Worm (Caenorhabditis elegans) whole organism, early embryonic: ENCODE results near the gene clec-193.

Experiments
- F13C5.2 ChIP-seq: sonication (generic microtip); optimal IDR thresholded peaks from 2 replicates; lab custom pipeline; 2017; ENCODE audit warnings: mild to moderate bottlenecking, missing genetic modification characterization, inconsistent platforms, missing compliant biosample characterization
- ama-1 ChIP-seq: fragments of 150-350 bp; optimal IDR thresholded peaks from 2 replicates; lab custom pipeline; 2014
- ceh-13 ChIP-seq: fragments of 200-800 bp; sonication (Bioruptor generic); optimal IDR thresholded peaks from 2 replicates; lab custom pipeline; 2018; ENCODE audit warnings: mild to moderate bottlenecking, missing genetic modification characterization, missing compliant biosample characterization
- ceh-36 ChIP-seq: sonication (generic microtip); optimal IDR thresholded peaks from 2 replicates; lab custom pipeline; 2016; ENCODE audit warnings: missing genetic modification characterization, inconsistent platforms, missing compliant biosample characterization
- ets-7 ChIP-seq: sonication (generic microtip); optimal IDR thresholded peaks from 2 replicates; lab custom pipeline; 2016; ENCODE audit warnings: missing genotype, missing genetic modification characterization, missing compliant biosample characterization
- flt-1 ChIP-seq: fragments of 200-800 bp; sonication (Bioruptor generic); IDR thresholded peaks from 2 replicates; pipeline ENCODE4 v1.3.6; 2022; ENCODE audit warnings: missing genetic modification characterization, missing compliant biosample characterization
- hmbx-1 ChIP-seq: sonication (generic microtip); optimal IDR thresholded peaks from 2 replicates; lab custom pipeline; 2016; ENCODE audit warnings: mild to moderate bottlenecking, missing genetic modification characterization, missing compliant biosample characterization
- hmg-4 ChIP-seq: fragments of 200-800 bp; sonication (Bioruptor generic); optimal IDR thresholded peaks from 2 replicates; lab custom pipeline; 2018; ENCODE audit warnings: mild to moderate bottlenecking, missing genetic modification characterization, missing compliant biosample characterization
- pes-1 ChIP-seq: fragments of 200-800 bp; sonication (Bioruptor generic); IDR thresholded peaks from 2 replicates; pipeline ENCODE4 v1.3.6; 2022; ENCODE audit warnings: missing genetic modification reagents, missing genetic modification characterization, missing compliant biosample characterization
- scrt-1 ChIP-seq: fragments of 200-800 bp; sonication (Bioruptor generic); IDR thresholded peaks from 2 replicates; pipeline ENCODE4 v1.3.6; 2022; ENCODE audit warnings: missing genetic modification characterization, missing compliant biosample characterization
- sea-1 ChIP-seq: fragments of 200-800 bp; sonication (Bioruptor generic); conservative IDR thresholded peaks from 2 replicates; pipeline ENCODE4 v1.3.6; 2022; ENCODE audit warnings: missing genetic modification characterization, missing compliant biosample characterization
- tbx-37 ChIP-seq: fragments of 200-800 bp; sonication (Bioruptor generic); conservative IDR thresholded peaks from 2 replicates; pipeline ENCODE4 v1.3.6; 2022; ENCODE audit warnings: missing genetic modification reagents, missing genetic modification characterization, missing compliant biosample characterization
- tra-4 ChIP-seq: sonication (generic microtip); optimal IDR thresholded peaks from 2 replicates; lab custom pipeline; 2017; ENCODE audit warnings: missing genetic modification characterization, missing compliant biosample characterization

- TF ChIP-seq ceh-36 = no peak
- no peak for TF ChIP-seq ets-7 (tag; lab: Kevin White, UChicago)
- no peak for TF ChIP-seq scrt-1 (GFP tag; lab: Robert Waterston, UW)
- no peak for TF ChIP-seq hmg-4 (GFP tag; lab: Kevin White, UChicago)
- TF ChIP-seq flt-1 = no peak
- TF ChIP-seq ama-1 (lab: Kevin White, UChicago) = no peak
- no peak for TF ChIP-seq hmbx-1 (tag; lab: Kevin White, UChicago)
- TF ChIP-seq F13C5.2 (tag; lab: Kevin White, UChicago) = no peak
- TF ChIP-seq sea-1 (GFP tag; lab: Robert Waterston, UW) = no peak
- TF ChIP-seq tbx-37 (GFP tag; lab: Robert Waterston, UW) = 0 out of 2 replicates have a peak, but pooled peaks have one; percentile 31
- no peak for TF ChIP-seq ceh-13 (GFP tag; lab: Kevin White, UChicago)
- no peak for TF ChIP-seq tra-4 (tag; lab: Kevin White, UChicago)
- TF ChIP-seq pes-1 (GFP tag; lab: Robert Waterston, UW) = 0 out of 2 replicates have a peak, but pooled peaks have one; percentile 31
These were observed 31.2 kb downstream of the clec-193 start for ce11 chrIV:16775029-16775428.
